Worm (Caenorhabditis elegans) whole organism, L3 larva: Measurements from ENCODE around the gene crn-7.

Experiments used
- R02D3.7 ChIP-seq: fragments of 150-350 bp; optimal IDR thresholded peaks from 2 replicates; lab custom pipeline; 2014; ENCODE audit warnings: missing biosample characterization, missing genetic modification characterization
- ama-1 ChIP-seq: fragments of 150-350 bp; optimal IDR thresholded peaks from 2 replicates; lab custom pipeline; 2018
- ceh-82 ChIP-seq: fragments of 150-350 bp; optimal IDR thresholded peaks from 2 replicates; lab custom pipeline; 2014; ENCODE audit warnings: missing biosample characterization, missing genetic modification characterization
- ceh-9 ChIP-seq: sonication (generic microtip); optimal IDR thresholded peaks from 2 replicates; lab custom pipeline; 2018; ENCODE audit warnings: missing biosample characterization, missing genetic modification characterization
- elt-3 ChIP-seq, 3 experiments: fragments of 150-350 bp in 1 of 3; sonication (generic microtip) in 2 of 3; optimal IDR thresholded peaks; 2 replicates in 2 of 3; 4 replicates in 1 of 3; lab custom pipeline; 2014 to 2017; ENCODE audit warnings: missing biosample characterization in 3 of 3, missing genetic modification characterization in 3 of 3
- nhr-25 ChIP-seq: sonication (generic microtip); optimal IDR thresholded peaks from 2 replicates; lab custom pipeline; 2017; ENCODE audit warnings: missing biosample characterization, missing genetic modification characterization
- nhr-76 ChIP-seq: fragments of 150-350 bp; sonication (generic microtip); optimal IDR thresholded peaks from 5 replicates; lab custom pipeline; 2014; ENCODE audit warnings: missing biosample characterization, missing genetic modification characterization
- pqm-1 ChIP-seq: fragments of 150-350 bp; optimal IDR thresholded peaks from 2 replicates; lab custom pipeline; 2017; ENCODE audit warnings: missing biosample characterization, missing genetic modification characterization, inconsistent platforms
- snpc-4 ChIP-seq: fragments of 150-350 bp; optimal IDR thresholded peaks from 2 replicates; lab custom pipeline; 2014; ENCODE audit warnings: missing biosample characterization, missing genetic modification characterization

DNA sequence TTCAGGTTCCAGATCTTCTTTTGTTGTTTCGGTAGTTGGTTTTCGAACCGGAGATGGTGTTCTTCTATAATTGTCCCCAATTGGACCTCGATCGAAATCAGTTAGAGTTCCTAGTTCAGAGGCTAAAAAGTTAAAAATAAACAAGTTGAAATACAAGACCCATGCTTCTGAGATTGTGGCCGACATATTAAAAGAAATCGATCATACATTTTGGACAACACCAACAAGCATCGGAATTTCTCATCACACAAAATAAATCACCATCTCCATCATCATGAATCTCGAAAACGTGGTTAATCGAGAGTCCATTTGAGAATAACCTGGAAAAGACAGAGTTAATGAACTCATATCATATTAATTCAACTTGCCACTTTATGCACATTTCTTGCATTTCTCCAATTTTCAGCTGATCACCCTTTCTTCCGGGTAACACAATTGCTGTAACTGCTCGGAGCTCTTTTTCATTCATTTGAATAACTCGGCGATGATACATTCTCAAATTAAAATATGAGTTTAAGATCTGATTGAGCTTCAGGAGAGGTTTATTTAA is 3.4 kb downstream of the crn-7 start, which contains the start of the genes mps-4 and F09G8.10:
- TF ChIP-seq ceh-82 (tag; lab: Kevin White, UChicago) = no peak
- TF ChIP-seq R02D3.7 = no peak
- no peak for TF ChIP-seq ceh-9 (tag; lab: Kevin White, UChicago)
- TF ChIP-seq ama-1 (lab: Kevin White, UChicago) = no peak
- no peak for TF ChIP-seq snpc-4 (tag; lab: Kevin White, UChicago)
- TF ChIP-seq nhr-25 (tag; lab: Kevin White, UChicago) = no peak
- TF ChIP-seq nhr-76 = no peak
- TF ChIP-seq elt-3 (tag; optimal IDR thresholded peaks at IDR 0.05; lab: Kevin White, UChicago) = no peak
- no peak for TF ChIP-seq pqm-1 (tag; lab: Kevin White, UChicago)
